Worm (Caenorhabditis elegans): ENCODE results near the gene bus-8B.

Gene bus-8B

ce11 chrX:5467820-5468270, 25.3 kb upstream of the bus-8B start, which contains the start of gene dpyd-1:
dpyd-1 (plus strand) TSS chrX:5467870.
- TF ChIP-seq lsy-12 (tag; optimal IDR thresholded peaks at IDR 0.05) (no peak), elt-2 (tag; optimal IDR thresholded peaks at IDR 0.05) (peak; percentile 85), nhr-25 (tag; optimal IDR thresholded peaks at IDR 0.05) (peak; percentile 36), ztf-4 (tag; optimal IDR thresholded peaks at IDR 0.05) (no peak), mml-1 (tag; optimal IDR thresholded peaks at IDR 0.05) (peak; percentile 44), pqm-1 (tag; optimal IDR thresholded peaks at IDR 0.05) (peak; percentile 78), daf-12 (tag; optimal IDR thresholded peaks at IDR 0.05) (no peak), mdl-1 (tag; optimal IDR thresholded peaks at IDR 0.05) (peak; percentile 57), tbx-2 (tag; optimal IDR thresholded peaks at IDR 0.05) (no peak), pha-4 (tag; optimal IDR thresholded peaks at IDR 0.05) (peak; percentile 46)

ce11 chrX:5470111-5470745, 22.9 kb upstream of the bus-8B start:
- TF ChIP-seq elt-1 (tag; optimal IDR thresholded peaks at IDR 0.05) = peak; percentile 64
- TF ChIP-seq lsy-12 (tag; optimal IDR thresholded peaks at IDR 0.05) = no peak
- TF ChIP-seq nhr-25 (tag; optimal IDR thresholded peaks at IDR 0.05) = peak; percentile 46
- no peak for TF ChIP-seq egl-5 (tag; optimal IDR thresholded peaks at IDR 0.05)
- TF ChIP-seq nhr-12 (tag; optimal IDR thresholded peaks at IDR 0.05) = no peak
- no peak for TF ChIP-seq R02D3.7 (tag; optimal IDR thresholded peaks at IDR 0.05)
- no peak for TF ChIP-seq unc-39 (tag; optimal IDR thresholded peaks at IDR 0.05)
- no peak for TF ChIP-seq elt-3 (tag; optimal IDR thresholded peaks at IDR 0.05)
- no peak for TF ChIP-seq ztf-11 (tag; optimal IDR thresholded peaks at IDR 0.05)
- no peak for TF ChIP-seq ZK546.5 (tag; optimal IDR thresholded peaks at IDR 0.05)
- TF ChIP-seq skn-1 (tag; optimal IDR thresholded peaks at IDR 0.05) = no peak

- TF ChIP-seq hmg-11 (tag; optimal IDR thresholded peaks at IDR 0.05) (peak; percentile 45), ztf-4 (tag; optimal IDR thresholded peaks at IDR 0.05) (no peak), skn-1 (tag; optimal IDR thresholded peaks at IDR 0.05) (no peak), tbx-2 (tag; optimal IDR thresholded peaks at IDR 0.05) (peak; percentile 35), ZK546.5 (tag; optimal IDR thresholded peaks at IDR 0.05) (no peak), snpc-4 (tag; optimal IDR thresholded peaks at IDR 0.05) (no peak), jun-1 (tag; optimal IDR thresholded peaks at IDR 0.05) (peak; percentile 79), pqm-1 (tag; optimal IDR thresholded peaks at IDR 0.05) (peak; percentile 48), nhr-11 (tag; optimal IDR thresholded peaks at IDR 0.05) (no peak), nhr-28 (tag; optimal IDR thresholded peaks at IDR 0.05) (no peak), elt-2 (tag; optimal IDR thresholded peaks at IDR 0.05) (peak; percentile 67), ceh-28 (tag; optimal IDR thresholded peaks at IDR 0.05) (peak; percentile 65), nhr-77 (tag; optimal IDR thresholded peaks at IDR 0.05) (no peak), elt-3 (tag; optimal IDR thresholded peaks at IDR 0.05) (peak in 1 of 3 experiments; percentile 63), mdl-1 (tag; optimal IDR thresholded peaks at IDR 0.05) (no peak), unc-62 (GFP tag; optimal IDR thresholded peaks at IDR 0.05) (no peak), elt-1 (tag; optimal IDR thresholded peaks at IDR 0.05) (peak; percentile 9), fos-1 (tag; optimal IDR thresholded peaks at IDR 0.05) (no peak), zag-1 (tag; optimal IDR thresholded peaks at IDR 0.05) (no peak), eor-1 (tag; optimal IDR thresholded peaks at IDR 0.05) (no peak), egl-27 (tag; optimal IDR thresholded peaks at IDR 0.05) (peak; percentile 47), aly-2 (tag; optimal IDR thresholded peaks at IDR 0.05) (no peak), daf-12 (tag; optimal IDR thresholded peaks at IDR 0.05) (no peak), nhr-43 (tag; optimal IDR thresholded peaks at IDR 0.05; ENCODE audit: poor library complexity, severe bottlenecking) (peak; percentile 60), ceh-16 (tag; optimal IDR thresholded peaks at IDR 0.05) (no peak), pha-4 (tag; optimal IDR thresholded peaks at IDR 0.05) (peak; percentile 82), nhr-12 (tag; optimal IDR thresholded peaks at IDR 0.05) (no peak), lin-39 (tag; optimal IDR thresholded peaks at IDR 0.05) (peak; percentile 55), nhr-76 (tag; optimal IDR thresholded peaks at IDR 0.05) (no peak), ztf-11 (tag; optimal IDR thresholded peaks at IDR 0.05) (no peak), sea-2 (GFP tag; optimal IDR thresholded peaks at IDR 0.05) (no peak), nhr-25 (tag; optimal IDR thresholded peaks at IDR 0.05) (peak; percentile 99), ceh-82 (tag; optimal IDR thresholded peaks at IDR 0.05) (no peak), lin-15B (tag; optimal IDR thresholded peaks at IDR 0.05) (peak; percentile 16), R02D3.7 (tag; optimal IDR thresholded peaks at IDR 0.05) (no peak), nhr-23 (tag; optimal IDR thresholded peaks at IDR 0.05) (peak; percentile 74), lsy-12 (tag; optimal IDR thresholded peaks at IDR 0.05) (peak; percentile 7), fkh-10 (GFP tag; optimal IDR thresholded peaks at IDR 0.05) (no peak), nfya-1 (tag; optimal IDR thresholded peaks at IDR 0.05; ENCODE audit: insufficient read depth) (peak; percentile 67), fkh-2 (tag; optimal IDR thresholded peaks at IDR 0.05) (no peak)
These were observed 18.0 kb upstream of the bus-8B start for ce11 chrX:5475164-5475576.
